Worm (Caenorhabditis elegans): ENCODE data around the gene dhps-1.

DNA sequence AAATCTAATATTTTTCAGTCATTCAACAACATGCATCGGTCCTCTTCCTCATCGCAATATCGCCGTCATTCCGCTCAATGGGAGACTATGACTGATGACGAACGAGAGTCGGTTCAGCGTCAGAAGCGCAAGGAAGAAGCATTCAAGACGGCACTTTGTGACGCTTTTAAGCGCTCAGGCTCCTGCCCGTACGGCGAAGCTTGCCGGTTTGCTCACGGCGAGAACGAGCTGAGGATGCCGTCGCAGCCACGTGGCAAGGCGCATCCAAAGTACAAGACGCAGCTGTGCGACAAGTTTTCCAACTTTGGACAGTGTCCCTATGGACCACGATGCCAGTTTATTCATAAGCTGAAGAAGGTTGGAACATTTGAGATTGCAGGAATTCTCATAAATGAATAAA is 23.8 kb upstream of the dhps-1 start:
- TF ChIP-seq ztf-23 (GFP tag; IDR thresholded peaks at IDR 0.05) (no peak), tab-1 (GFP tag; IDR thresholded peaks at IDR 0.05) (no peak), ztf-29 (GFP tag; IDR thresholded peaks at IDR 0.05) (no peak), cog-1 (tag; optimal IDR thresholded peaks at IDR 0.05) (no peak), ref-1 (GFP tag; conservative IDR thresholded peaks at IDR 0.05) (no peak), flt-1 (GFP tag; IDR thresholded peaks at IDR 0.05) (no peak), med-1 (GFP tag; optimal IDR thresholded peaks at IDR 0.05; ENCODE audit: insufficient read depth) (no peak), T22C8.4 (GFP tag; IDR thresholded peaks at IDR 0.05) (no peak), klf-2 (GFP tag; conservative IDR thresholded peaks at IDR 0.05) (no peak)
